Fruit fly (Drosophila melanogaster): ENCODE measurements around the gene sesB.

- TF ChIP-seq CG6163 (GFP tag; IDR thresholded peaks at IDR 0.05) (peak; percentile 35; the same call in 1 of the 3 replicates), Sox15 (GFP tag; optimal IDR thresholded peaks at IDR 0.05) (no peak), svp (GFP tag) (peak; percentile 75), Gug (GFP tag; IDR thresholded peaks at IDR 0.05) (no peak), CG8119 (GFP tag; IDR thresholded peaks at IDR 0.05) (no peak), dac (GFP tag; optimal IDR thresholded peaks at IDR 0.05) (no peak)
These were observed 2.4 kb downstream of the sesB start for dm6 chrX:10784330-10784778.
